Worm (Caenorhabditis elegans) whole organism, L4 larva: ENCODE results near the gene C55A1.1.

Source experiments
- F26F4.8 ChIP-seq: fragments of 200-800 bp; sonication (Bioruptor generic); conservative IDR thresholded peaks from 2 replicates; pipeline ENCODE4 v1.3.6; 2022; ENCODE audit warnings: missing genetic modification characterization, missing compliant biosample characterization
- F37D6.2 ChIP-seq: sonication (generic microtip); optimal IDR thresholded peaks from 2 replicates; lab custom pipeline; 2016; ENCODE audit warnings: mild to moderate bottlenecking, missing genetic modification characterization, missing compliant biosample characterization
- R02D3.7 ChIP-seq: fragments of 150-350 bp; sonication (generic microtip); optimal IDR thresholded peaks from 3 replicates; lab custom pipeline; 2014; ENCODE audit warnings: missing biosample characterization, missing genetic modification characterization
- T20F7.1 ChIP-seq: fragments of 200-800 bp; sonication (Bioruptor generic); optimal IDR thresholded peaks from 2 replicates; lab custom pipeline; 2018; ENCODE audit warnings: mild to moderate bottlenecking, missing genetic modification characterization, missing compliant biosample characterization
- Y5F2A.4 ChIP-seq: fragments of 200-800 bp; sonication (Bioruptor generic); optimal IDR thresholded peaks from 2 replicates; lab custom pipeline; 2018; ENCODE audit warnings: mild to moderate bottlenecking, missing genetic modification characterization, missing compliant biosample characterization
- ZK337.2 ChIP-seq: fragments of 200-800 bp; sonication (Bioruptor generic); IDR thresholded peaks from 2 replicates; pipeline ENCODE4 v1.3.6; 2022; ENCODE audit warnings: missing genetic modification reagents, missing genetic modification characterization, missing compliant biosample characterization
- ZK546.5 ChIP-seq, 2 experiments: sonication (generic microtip); optimal IDR thresholded peaks; 2 replicates each; lab custom pipeline; 2017; ENCODE audit warnings: missing biosample characterization in 2 of 2, missing genetic modification characterization in 2 of 2
- ama-1 ChIP-seq: fragments of 150-350 bp; optimal IDR thresholded peaks from 2 replicates; lab custom pipeline; 2014; ENCODE audit warnings: inconsistent platforms, mixed read lengths
- attf-4 ChIP-seq: sonication (generic microtip); optimal IDR thresholded peaks from 3 replicates; lab custom pipeline; 2017; ENCODE audit warnings: missing biosample characterization, missing genetic modification characterization
- ceh-20 ChIP-seq: fragments of 200-800 bp; sonication (Bioruptor generic); IDR thresholded peaks from 2 replicates; pipeline ENCODE4 v1.3.6; 2022; ENCODE audit warnings: missing genetic modification reagents, missing genetic modification characterization, missing compliant biosample characterization
- ceh-28 ChIP-seq: fragments of 150-350 bp; optimal IDR thresholded peaks from 2 replicates; lab custom pipeline; 2014; ENCODE audit warnings: missing biosample characterization, missing genetic modification reagents, missing genetic modification characterization
- ceh-32 ChIP-seq: sonication (generic microtip); optimal IDR thresholded peaks from 2 replicates; lab custom pipeline; 2016; ENCODE audit warnings: mild to moderate bottlenecking, missing genetic modification characterization, missing compliant biosample characterization; ENCODE audit not compliant: poor library complexity
- ceh-82 ChIP-seq: sonication (generic microtip); optimal IDR thresholded peaks from 2 replicates; lab custom pipeline; 2017; ENCODE audit warnings: missing biosample characterization, missing genetic modification characterization
- ctbp-1 ChIP-seq: fragments of 200-800 bp; sonication (Bioruptor generic); IDR thresholded peaks from 2 replicates; pipeline ENCODE4 v1.3.6; 2022; ENCODE audit warnings: missing genetic modification reagents, missing genetic modification characterization, missing compliant biosample characterization
- daf-12 ChIP-seq: fragments of 150-350 bp; optimal IDR thresholded peaks from 2 replicates; lab custom pipeline; 2014; ENCODE audit warnings: missing biosample characterization, missing genetic modification reagents, missing genetic modification characterization
- daf-16 ChIP-seq, 3 experiments: sonication (generic microtip); optimal IDR thresholded peaks; 2 replicates each; lab custom pipeline; 2016 to 2017; ENCODE audit warnings: missing genetic modification characterization in 3 of 3, missing genetic modification reagents in 3 of 3, mild to moderate bottlenecking in 2 of 3, missing compliant biosample characterization in 2 of 3, missing biosample characterization in 1 of 3, moderate library complexity in 1 of 3
- dmd-6 ChIP-seq: fragments of 200-800 bp; sonication (Bioruptor generic); IDR thresholded peaks from 2 replicates; pipeline ENCODE4 v1.3.6; 2022; ENCODE audit warnings: missing genetic modification reagents, missing genetic modification characterization, missing compliant biosample characterization
- dpl-1 ChIP-seq: fragments of 150-350 bp; optimal IDR thresholded peaks from 2 replicates; lab custom pipeline; 2014; ENCODE audit warnings: missing biosample characterization, missing genetic modification reagents, missing genetic modification characterization
- duxl-1 ChIP-seq: sonication (generic microtip); optimal IDR thresholded peaks from 2 replicates; lab custom pipeline; 2016; ENCODE audit warnings: mild to moderate bottlenecking, missing genetic modification characterization, moderate library complexity, missing compliant biosample characterization; ENCODE audit not compliant: poor library complexity
- dve-1 ChIP-seq: sonication (generic microtip); optimal IDR thresholded peaks from 2 replicates; lab custom pipeline; 2017; ENCODE audit warnings: antibody characterized with exemption, mild to moderate bottlenecking, missing genetic modification characterization, missing compliant biosample characterization; ENCODE audit not compliant: insufficient read depth
- gei-8 ChIP-seq: fragments of 200-800 bp; sonication (Bioruptor generic); optimal IDR thresholded peaks from 2 replicates; lab custom pipeline; 2018; ENCODE audit warnings: mild to moderate bottlenecking, missing genetic modification characterization, missing compliant biosample characterization
- hif-1 ChIP-seq, 2 experiments: sonication (generic microtip); optimal IDR thresholded peaks; 2 replicates each; lab custom pipeline; 2016 to 2017; ENCODE audit warnings: missing compliant biosample characterization in 2 of 2, missing genetic modification characterization in 2 of 2, missing genetic modification reagents in 2 of 2, missing genotype in 2 of 2, mild to moderate bottlenecking in 1 of 2
- hlh-11 ChIP-seq: fragments of 200-800 bp; sonication (Bioruptor generic); optimal IDR thresholded peaks from 2 replicates; lab custom pipeline; 2018; ENCODE audit warnings: mild to moderate bottlenecking, missing genetic modification characterization, missing compliant biosample characterization
- hmg-1.1 ChIP-seq: fragments of 200-800 bp; sonication (Bioruptor generic); IDR thresholded peaks from 2 replicates; pipeline ENCODE4 v1.3.6; 2022; ENCODE audit warnings: missing genetic modification reagents, missing genetic modification characterization, missing compliant biosample characterization
- jun-1 ChIP-seq: fragments of 150-350 bp; optimal IDR thresholded peaks from 2 replicates; lab custom pipeline; 2014; ENCODE audit warnings: missing biosample characterization, missing genetic modification reagents, missing genetic modification characterization
- lin-13 ChIP-seq: fragments of 150-350 bp; optimal IDR thresholded peaks from 2 replicates; lab custom pipeline; 2014; ENCODE audit warnings: missing biosample characterization, missing genetic modification reagents, missing genetic modification characterization
- lin-38 ChIP-seq: fragments of 200-800 bp; sonication (Bioruptor generic); IDR thresholded peaks from 2 replicates; pipeline ENCODE4 v1.3.6; 2022; ENCODE audit warnings: missing genetic modification reagents, missing genetic modification characterization, missing compliant biosample characterization
- lir-3 ChIP-seq: sonication (generic microtip); optimal IDR thresholded peaks from 2 replicates; lab custom pipeline; 2016; ENCODE audit warnings: mild to moderate bottlenecking, missing genetic modification characterization, missing compliant biosample characterization
- madf-5 ChIP-seq, 2 experiments: fragments of 200-800 bp; sonication (Bioruptor generic); IDR thresholded peaks; 2 replicates each; pipeline ENCODE4 v1.3.6; 2022; ENCODE audit warnings: missing compliant biosample characterization in 2 of 2, missing genetic modification characterization in 2 of 2
- mdl-1 ChIP-seq, 2 experiments: fragments of 150-350 bp in 1 of 2; sonication (generic microtip) in 1 of 2; optimal IDR thresholded peaks; 2 replicates each; lab custom pipeline; 2014 to 2017; ENCODE audit warnings: missing biosample characterization in 2 of 2, missing genetic modification characterization in 2 of 2
- mxl-3 ChIP-seq: fragments of 200-800 bp; sonication (Bioruptor generic); optimal IDR thresholded peaks from 2 replicates; lab custom pipeline; 2018; ENCODE audit warnings: mild to moderate bottlenecking, missing genetic modification characterization, missing compliant biosample characterization
- nhr-10 ChIP-seq: fragments of 150-350 bp; optimal IDR thresholded peaks from 2 replicates; lab custom pipeline; 2014; ENCODE audit warnings: missing biosample characterization, missing genetic modification characterization
- nhr-11 ChIP-seq: fragments of 150-350 bp; optimal IDR thresholded peaks from 2 replicates; lab custom pipeline; 2014; ENCODE audit warnings: missing biosample characterization, missing genetic modification characterization
- nhr-111 ChIP-seq: fragments of 200-800 bp; sonication (Bioruptor generic); optimal IDR thresholded peaks from 2 replicates; lab custom pipeline; 2018; ENCODE audit warnings: mild to moderate bottlenecking, missing genetic modification characterization, missing compliant biosample characterization
- nhr-237 ChIP-seq: sonication (generic microtip); optimal IDR thresholded peaks from 2 replicates; lab custom pipeline; 2017; ENCODE audit warnings: missing biosample characterization, missing genetic modification characterization
- nhr-77 ChIP-seq: fragments of 150-350 bp; optimal IDR thresholded peaks from 2 replicates; lab custom pipeline; 2014; ENCODE audit warnings: missing biosample characterization, missing genetic modification characterization
- pha-4 ChIP-seq, 2 experiments: fragments of 150-350 bp in 1 of 2; fragments of 200-800 bp in 1 of 2; sonication (Bioruptor generic) in 1 of 2; IDR thresholded peaks in 1 of 2; optimal IDR thresholded peaks in 1 of 2; 2 replicates each; pipeline versions ENCODE4 v1.3.6 to Lab custom; 2014 to 2022; ENCODE audit warnings: missing genetic modification characterization in 2 of 2, missing genetic modification reagents in 2 of 2, missing biosample characterization in 1 of 2, missing compliant biosample characterization in 1 of 2
- php-3 ChIP-seq: fragments of 200-800 bp; sonication (Bioruptor generic); IDR thresholded peaks from 2 replicates; pipeline ENCODE4 v1.3.6; 2022; ENCODE audit warnings: missing genetic modification reagents, missing genetic modification characterization, missing compliant biosample characterization
- set-16 ChIP-seq: fragments of 200-800 bp; sonication (Bioruptor generic); IDR thresholded peaks from 2 replicates; pipeline ENCODE4 v1.3.6; 2022; ENCODE audit warnings: missing genetic modification reagents, missing genetic modification characterization, missing compliant biosample characterization
- skn-1 ChIP-seq: fragments of 150-350 bp; optimal IDR thresholded peaks from 2 replicates; lab custom pipeline; 2014; ENCODE audit warnings: missing biosample characterization, missing genetic modification characterization
- spr-1 ChIP-seq: sonication (generic microtip); optimal IDR thresholded peaks from 2 replicates; lab custom pipeline; 2016; ENCODE audit warnings: mild to moderate bottlenecking, missing genetic modification characterization, missing compliant biosample characterization
- vab-7 ChIP-seq: fragments of 200-800 bp; sonication (Bioruptor generic); IDR thresholded peaks from 2 replicates; pipeline ENCODE4 v1.3.6; 2022; ENCODE audit warnings: missing genetic modification reagents, missing genetic modification characterization, missing compliant biosample characterization
- zfp-2 ChIP-seq: sonication (generic microtip); optimal IDR thresholded peaks from 2 replicates; lab custom pipeline; 2016; ENCODE audit warnings: mild to moderate bottlenecking, missing genetic modification characterization, missing compliant biosample characterization
- zfp-3 ChIP-seq: fragments of 200-800 bp; sonication (Bioruptor generic); conservative IDR thresholded peaks from 2 replicates; pipeline ENCODE4 v1.3.6; 2022; ENCODE audit warnings: missing genetic modification reagents, missing genetic modification characterization, missing compliant biosample characterization
- zip-11 ChIP-seq: fragments of 200-800 bp; sonication (Bioruptor generic); IDR thresholded peaks from 2 replicates; pipeline ENCODE4 v1.3.6; 2022; ENCODE audit warnings: missing genetic modification characterization, missing compliant biosample characterization
- zip-2 ChIP-seq: fragments of 150-350 bp; optimal IDR thresholded peaks from 2 replicates; lab custom pipeline; 2014; ENCODE audit warnings: missing biosample characterization, missing genetic modification characterization
- ztf-7 ChIP-seq: fragments of 150-350 bp; optimal IDR thresholded peaks from 2 replicates; lab custom pipeline; 2014; ENCODE audit warnings: missing biosample characterization, missing genetic modification characterization

The C55A1.1 gene

DNA sequence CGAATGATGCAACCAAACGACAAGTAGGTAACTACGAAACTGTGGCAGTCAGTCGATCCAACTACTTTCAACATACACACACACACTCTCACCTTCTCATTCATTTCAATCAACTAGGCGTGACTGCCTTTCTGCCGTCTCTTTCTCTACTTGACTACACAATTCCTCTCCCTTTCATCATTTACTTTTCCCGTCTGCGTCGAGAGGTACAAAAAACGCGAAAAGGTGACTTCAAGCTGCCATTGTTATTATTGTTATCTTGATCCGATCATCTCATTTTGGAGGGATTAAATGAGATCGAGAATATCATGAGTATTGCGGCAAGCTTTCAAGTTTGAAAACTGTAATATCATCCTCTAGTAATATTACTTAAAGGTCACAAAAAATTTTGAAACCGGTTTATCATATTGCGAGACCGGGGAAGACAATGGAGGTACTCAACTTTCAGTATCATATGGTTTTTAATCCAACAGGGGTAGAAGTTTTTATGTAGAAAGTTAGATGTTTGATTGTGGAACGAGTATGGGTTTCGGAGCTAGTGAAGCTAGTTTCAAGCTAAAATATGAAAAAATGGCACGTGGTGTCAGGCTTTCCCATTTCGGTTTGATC, 42.5 kb downstream of the C55A1.1 start (continued):
- TF ChIP-seq dmd-6 (GFP tag; lab: Robert Waterston, UW), result peak; percentile 55
- peak in 1 of 2 experiments; percentile 36 for TF ChIP-seq mdl-1 (tag; optimal IDR thresholded peaks at IDR 0.05; lab: Kevin White, UChicago)
- peak; percentile 92 for TF ChIP-seq dve-1 (tag; lab: Kevin White, UChicago)
- peak; percentile 44 for TF ChIP-seq mxl-3 (GFP tag; lab: Kevin White, UChicago)
- TF ChIP-seq daf-16 (GFP tag; optimal IDR thresholded peaks at IDR 0.05; lab: Kevin White, UChicago), result no peak
- TF ChIP-seq daf-16 (tag; optimal IDR thresholded peaks at IDR 0.05; lab: Kevin White, UChicago), result peak; percentile 30
- peak; percentile 71 for TF ChIP-seq hlh-11 (tag; lab: Kevin White, UChicago)

DNA sequence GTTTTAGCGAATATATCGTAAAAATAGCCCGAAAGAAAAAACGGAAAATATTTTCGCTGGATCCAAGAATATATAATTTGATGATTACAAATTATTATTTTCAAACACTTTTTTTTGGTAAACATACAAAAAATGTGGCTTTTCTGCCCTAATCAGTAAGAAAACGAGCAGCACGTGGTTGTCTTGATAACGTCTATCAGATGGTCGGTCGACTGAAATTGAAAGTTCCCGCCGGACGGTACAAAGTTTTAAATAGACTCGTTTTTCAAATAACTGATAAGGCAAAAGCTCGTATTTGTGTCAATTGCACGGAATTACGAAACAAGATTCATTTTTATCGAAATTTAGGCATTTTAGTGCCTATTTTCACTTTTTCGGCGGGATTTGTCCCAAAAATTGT, 45.1 kb downstream of the C55A1.1 start:
- TF ChIP-seq jun-1 (tag; lab: Kevin White, UChicago) (no peak), madf-5 (GFP tag; IDR thresholded peaks at IDR 0.05; lab: Robert Waterston, UW) (no peak), hmg-1.1 (GFP tag; lab: Robert Waterston, UW) (no peak), nhr-237 (tag; lab: Kevin White, UChicago) (no peak), dmd-6 (GFP tag; lab: Robert Waterston, UW) (peak; percentile 99), ceh-28 (no peak), zip-2 (tag; lab: Kevin White, UChicago) (no peak), ama-1 (lab: Kevin White, UChicago) (no peak), ceh-32 (tag; lab: Kevin White, UChicago) (no peak), dpl-1 (no peak), gei-8 (GFP tag; lab: Kevin White, UChicago) (no peak), zip-11 (no peak), ceh-20 (GFP tag; lab: Robert Waterston, UW) (no peak), skn-1 (tag; lab: Kevin White, UChicago) (no peak), attf-4 (tag; lab: Kevin White, UChicago) (no peak), duxl-1 (tag; lab: Kevin White, UChicago) (no peak), F26F4.8 (GFP tag; lab: Robert Waterston, UW) (no peak), hlh-11 (tag; lab: Kevin White, UChicago) (peak; percentile 96), lin-38 (GFP tag; lab: Robert Waterston, UW) (no peak), spr-1 (tag; lab: Kevin White, UChicago) (no peak), ctbp-1 (no peak), T20F7.1 (no peak), zfp-2 (no peak), vab-7 (GFP tag; lab: Robert Waterston, UW) (no peak), R02D3.7 (tag; lab: Kevin White, UChicago) (no peak), php-3 (peak; percentile 63; the same call in 1 of the 2 replicates), Y5F2A.4 (GFP tag; lab: Kevin White, UChicago) (no peak), ZK337.2 (GFP tag; lab: Robert Waterston, UW) (no peak), pha-4 (GFP tag; IDR thresholded peaks at IDR 0.05; lab: Robert Waterston, UW) (peak; percentile 50; the same call in 1 of the 2 replicates), pha-4 (tag; optimal IDR thresholded peaks at IDR 0.05; lab: Kevin White, UChicago) (no peak), set-16 (GFP tag; lab: Robert Waterston, UW) (no peak), hif-1 (tag; optimal IDR thresholded peaks at IDR 0.05; lab: Kevin White, UChicago) (peak in 1 of 2 experiments; percentile 80), lir-3 (tag; lab: Kevin White, UChicago) (no peak), ZK546.5 (tag; optimal IDR thresholded peaks at IDR 0.05; lab: Kevin White, UChicago) (no peak), ztf-7 (no peak), F37D6.2 (tag; lab: Kevin White, UChicago) (no peak), daf-12 (tag; lab: Kevin White, UChicago) (no peak), nhr-11 (tag; lab: Kevin White, UChicago) (no peak), nhr-111 (no peak), zfp-3 (no peak), nhr-10 (tag; lab: Kevin White, UChicago) (no peak), daf-16 (GFP tag; optimal IDR thresholded peaks at IDR 0.05; lab: Kevin White, UChicago) (peak in 1 of 2 experiments; percentile 77), daf-16 (tag; optimal IDR thresholded peaks at IDR 0.05; lab: Kevin White, UChicago) (peak; percentile 99), ceh-82 (tag; lab: Kevin White, UChicago) (no peak), lin-13 (GFP tag; lab: Kevin White, UChicago) (no peak), nhr-77 (tag; lab: Kevin White, UChicago) (peak; percentile 82)
